Fruit fly (Drosophila melanogaster) whole organism, embryonic: ENCODE data around the gene Alg12.
A peak's percentile ranks its signal among the peaks of the same experiment; 100 is the strongest.

Experiments
- Abd-B ChIP-seq: fragments of 200-800 bp; sonication (Bioruptor generic); optimal IDR thresholded peaks from 2 replicates; lab custom pipeline; 2018; ENCODE audit warnings: missing biosample characterization, mild to moderate bottlenecking, missing genetic modification characterization, moderate library complexity
- Antp ChIP-seq: fragments of 200-800 bp; sonication (Bioruptor generic); optimal IDR thresholded peaks from 3 replicates; lab custom pipeline; 2016; ENCODE audit warnings: missing biosample characterization, missing genetic modification characterization
- Awh ChIP-seq: fragments of 200-800 bp; sonication (Bioruptor generic); IDR thresholded peaks from 2 replicates; pipeline ENCODE4, ENCODE4 v1.3.6; 2022; ENCODE audit warnings: missing biosample characterization, missing genetic modification characterization
- B-H2 ChIP-seq: fragments of 200-800 bp; sonication (Bioruptor generic); optimal IDR thresholded peaks from 2 replicates; lab custom pipeline; 2018; ENCODE audit warnings: missing biosample characterization, mild to moderate bottlenecking, missing genetic modification characterization
- BEAF-32 ChIP-seq: fragments of 200-800 bp; sonication (Bioruptor generic); optimal IDR thresholded peaks from 3 replicates; lab custom pipeline; 2017; ENCODE audit warnings: missing biosample characterization, missing genetic modification characterization, mild to moderate bottlenecking, moderate library complexity, missing genetic modification reagents
- CG10147 ChIP-seq: fragments of 200-800 bp; sonication (Bioruptor generic); optimal IDR thresholded peaks from 2 replicates; lab custom pipeline; 2019; ENCODE audit warnings: missing biosample characterization, mild to moderate bottlenecking, missing genetic modification characterization, moderate library complexity
- CG11560 ChIP-seq: fragments of 200-800 bp; sonication (Bioruptor generic); IDR thresholded peaks from 3 replicates; pipeline ENCODE4 v1.3.6; 2022; ENCODE audit warnings: missing biosample characterization, missing genetic modification characterization
- CG12391 ChIP-seq: fragments of 200-800 bp; sonication (Bioruptor generic); optimal IDR thresholded peaks from 3 replicates; lab custom pipeline; 2018; ENCODE audit warnings: missing biosample characterization, mild to moderate bottlenecking, missing genetic modification characterization, moderate library complexity
- CG15269 ChIP-seq: fragments of 200-800 bp; sonication (Bioruptor generic); optimal IDR thresholded peaks from 2 replicates; lab custom pipeline; 2018; ENCODE audit warnings: missing biosample characterization, mild to moderate bottlenecking, missing genetic modification characterization, moderate library complexity
- CG16813 ChIP-seq: fragments of 200-800 bp; sonication (Bioruptor generic); IDR thresholded peaks from 3 replicates; pipeline ENCODE4 v1.3.6; 2022; ENCODE audit warnings: missing biosample characterization, missing genetic modification characterization; ENCODE audit not compliant: partially characterized antibody
- CG1792 ChIP-seq: fragments of 200-800 bp; sonication (Bioruptor generic); optimal IDR thresholded peaks from 2 replicates; lab custom pipeline; 2016; ENCODE audit warnings: missing biosample characterization, missing genetic modification characterization
- CG18011 ChIP-seq: fragments of 200-800 bp; sonication (Bioruptor generic); optimal IDR thresholded peaks from 2 replicates; lab custom pipeline; 2017; ENCODE audit warnings: missing biosample characterization, missing genetic modification characterization, mild to moderate bottlenecking, moderate library complexity, missing genotype
- CG18599 ChIP-seq: fragments of 200-800 bp; sonication (Bioruptor generic); optimal IDR thresholded peaks from 3 replicates; lab custom pipeline; 2017; ENCODE audit warnings: missing biosample characterization, missing genetic modification characterization, mild to moderate bottlenecking, moderate library complexity, missing genetic modification reagents
- CG2889 ChIP-seq: fragments of 200-800 bp; sonication (Bioruptor generic); IDR thresholded peaks from 3 replicates; pipeline ENCODE4 v1.3.6; 2022; ENCODE audit warnings: missing biosample characterization, missing genetic modification characterization
- CG30403 ChIP-seq: fragments of 200-800 bp; sonication (Bioruptor generic); optimal IDR thresholded peaks from 3 replicates; lab custom pipeline; 2016; ENCODE audit warnings: missing biosample characterization, missing genetic modification characterization
- CG4820 ChIP-seq: fragments of 200-800 bp; sonication (Bioruptor generic); optimal IDR thresholded peaks from 3 replicates; lab custom pipeline; 2016; ENCODE audit warnings: missing biosample characterization, missing genetic modification characterization
- CG6791 ChIP-seq: fragments of 200-800 bp; sonication (Bioruptor generic); IDR thresholded peaks from 3 replicates; pipeline ENCODE4 v1.3.6; 2022; ENCODE audit warnings: missing biosample characterization, missing genetic modification characterization; ENCODE audit not compliant: partially characterized antibody
- CG7963 ChIP-seq: fragments of 200-800 bp; sonication (Bioruptor generic); IDR thresholded peaks from 3 replicates; pipeline ENCODE4 v1.3.6; 2022; ENCODE audit warnings: missing biosample characterization, missing genetic modification characterization; ENCODE audit not compliant: partially characterized antibody
- CG9215 ChIP-seq: fragments of 200-800 bp; sonication (Bioruptor generic); IDR thresholded peaks from 2 replicates; pipeline ENCODE4 v1.3.6; 2022; ENCODE audit warnings: missing biosample characterization, missing genetic modification characterization
- CTCF ChIP-seq: fragments of 200-800 bp; sonication (Bioruptor generic); optimal IDR thresholded peaks from 2 replicates; lab custom pipeline; 2017; ENCODE audit warnings: missing biosample characterization, mild to moderate bottlenecking, missing genetic modification characterization, moderate library complexity
- Eip74EF ChIP-seq, 2 experiments: fragments of 200-800 bp in 1 of 2; fragments of >200 bp in 1 of 2; sonication (Bioruptor generic) in 1 of 2; optimal IDR thresholded peaks; 2 replicates each; lab custom pipeline; 2017 to 2019; ENCODE audit warnings: missing biosample characterization in 2 of 2, missing genetic modification characterization in 2 of 2, mild to moderate bottlenecking in 1 of 2, moderate library complexity in 1 of 2
- Elba2 ChIP-seq: fragments of 200-800 bp; sonication (Bioruptor generic); optimal IDR thresholded peaks from 3 replicates; lab custom pipeline; 2016; ENCODE audit warnings: missing biosample characterization, missing genetic modification characterization
- Fer1 ChIP-seq: fragments of 200-800 bp; sonication (Bioruptor generic); optimal IDR thresholded peaks from 2 replicates; lab custom pipeline; 2017; ENCODE audit warnings: missing biosample characterization, mild to moderate bottlenecking, missing genetic modification characterization
- Fer2 ChIP-seq: fragments of 200-800 bp; sonication (Bioruptor generic); optimal IDR thresholded peaks from 2 replicates; lab custom pipeline; 2018; ENCODE audit warnings: missing biosample characterization, mild to moderate bottlenecking, missing genetic modification characterization, moderate library complexity
- HmgD ChIP-seq: fragments of 200-800 bp; sonication (Bioruptor generic); optimal IDR thresholded peaks from 3 replicates; lab custom pipeline; 2016; ENCODE audit warnings: missing biosample characterization, missing genetic modification characterization
- NC2β ChIP-seq: fragments of 200-800 bp; sonication (Bioruptor generic); optimal IDR thresholded peaks from 2 replicates; lab custom pipeline; 2016; ENCODE audit warnings: missing biosample characterization, missing genetic modification characterization
- NFAT ChIP-seq: fragments of 200-800 bp; sonication (Bioruptor generic); IDR thresholded peaks from 2 replicates; pipeline ENCODE4 v1.3.6; 2022; ENCODE audit warnings: missing biosample characterization, missing genetic modification characterization
- NK7.1 ChIP-seq: fragments of 200-800 bp; sonication (Bioruptor generic); optimal IDR thresholded peaks from 3 replicates; lab custom pipeline; 2016; ENCODE audit warnings: missing biosample characterization, missing genetic modification characterization
- Pdp1 ChIP-seq, 2 experiments: fragments of 200-800 bp; sonication (Bioruptor generic); optimal IDR thresholded peaks; 3 replicates each; lab custom pipeline; 2016; ENCODE audit warnings: missing biosample characterization in 2 of 2, missing genetic modification characterization in 2 of 2, mild to moderate bottlenecking in 1 of 2, moderate library complexity in 1 of 2
- bab2 ChIP-seq: fragments of 200-800 bp; sonication (Bioruptor generic); optimal IDR thresholded peaks from 2 replicates; lab custom pipeline; 2016; ENCODE audit warnings: missing biosample characterization, missing genetic modification characterization
- cas ChIP-seq: fragments of 200-800 bp; sonication (Bioruptor generic); IDR thresholded peaks from 2 replicates; pipeline ENCODE4 v1.3.6; 2022; ENCODE audit warnings: missing biosample characterization, missing genetic modification characterization
- cato ChIP-seq: fragments of 200-800 bp; sonication (Bioruptor generic); optimal IDR thresholded peaks from 2 replicates; lab custom pipeline; 2016; ENCODE audit warnings: missing biosample characterization, missing genetic modification characterization, borderline replicate concordance
- crc ChIP-seq: fragments of 200-800 bp; sonication (Bioruptor generic); optimal IDR thresholded peaks from 2 replicates; lab custom pipeline; 2016; ENCODE audit warnings: missing biosample characterization, missing genetic modification characterization
- dpn ChIP-seq, 2 experiments: fragments of 200-800 bp; sonication (Bioruptor generic); optimal IDR thresholded peaks; 3 replicates each; lab custom pipeline; 2016; ENCODE audit warnings: missing biosample characterization in 2 of 2, missing genetic modification characterization in 2 of 2
- knrl ChIP-seq: fragments of 200-800 bp; sonication (Bioruptor generic); IDR thresholded peaks from 3 replicates; pipeline ENCODE4 v1.3.6; 2022; ENCODE audit warnings: missing biosample characterization, missing genetic modification characterization; ENCODE audit not compliant: partially characterized antibody
- onecut ChIP-seq: fragments of 200-800 bp; sonication (Bioruptor generic); IDR thresholded peaks from 2 replicates; pipeline ENCODE4 v1.3.6; 2022; ENCODE audit warnings: missing biosample characterization, missing genetic modification characterization
- pita ChIP-seq: fragments of 200-800 bp; sonication (Bioruptor generic); optimal IDR thresholded peaks from 2 replicates; lab custom pipeline; 2017; ENCODE audit warnings: missing biosample characterization, mild to moderate bottlenecking, missing genetic modification characterization
- row ChIP-seq: fragments of 200-800 bp; sonication (Bioruptor generic); IDR thresholded peaks from 3 replicates; pipeline ENCODE4 v1.3.6; 2022; ENCODE audit warnings: missing biosample characterization, missing genetic modification characterization
- run ChIP-seq: fragments of 200-800 bp; sonication (Bioruptor generic); optimal IDR thresholded peaks from 3 replicates; lab custom pipeline; 2018; ENCODE audit warnings: missing biosample characterization, mild to moderate bottlenecking, missing genetic modification characterization
- sens-2 ChIP-seq: fragments of 200-800 bp; sonication (Bioruptor generic); IDR thresholded peaks from 2 replicates; pipeline ENCODE4 v1.3.6; 2022; ENCODE audit warnings: missing biosample characterization, missing genetic modification characterization
- seq ChIP-seq: fragments of 200-800 bp; sonication (Bioruptor generic); IDR thresholded peaks from 2 replicates; pipeline ENCODE4 v1.3.6; 2022; ENCODE audit warnings: missing biosample characterization, missing genetic modification characterization
- shn ChIP-seq: fragments of 200-800 bp; sonication (Bioruptor generic); optimal IDR thresholded peaks from 3 replicates; lab custom pipeline; 2016; ENCODE audit warnings: missing biosample characterization, missing genetic modification characterization
- sima ChIP-seq: fragments of 200-800 bp; sonication (Bioruptor generic); optimal IDR thresholded peaks from 2 replicates; lab custom pipeline; 2016; ENCODE audit warnings: missing biosample characterization, missing genetic modification characterization
- sug ChIP-seq: fragments of 200-800 bp; optimal IDR thresholded peaks from 2 replicates; lab custom pipeline; 2019; ENCODE audit warnings: missing biosample characterization, mild to moderate bottlenecking, missing genetic modification characterization, moderate library complexity
- tio ChIP-seq: fragments of 200-800 bp; sonication (Bioruptor generic); optimal IDR thresholded peaks from 2 replicates; lab custom pipeline; 2017; ENCODE audit warnings: missing biosample characterization, missing genetic modification characterization, inconsistent platforms
- tup ChIP-seq: fragments of 200-800 bp; sonication (Bioruptor generic); optimal IDR thresholded peaks from 2 replicates; lab custom pipeline; 2016; ENCODE audit warnings: missing biosample characterization, mild to moderate bottlenecking, missing genetic modification characterization, moderate library complexity
- vnd ChIP-seq: fragments of 200-800 bp; sonication (Bioruptor generic); IDR thresholded peaks from 3 replicates; pipeline ENCODE4 v1.3.6; 2022; ENCODE audit warnings: missing biosample characterization, missing genetic modification characterization; ENCODE audit not compliant: partially characterized antibody
- yki ChIP-seq: fragments of >200 bp; optimal IDR thresholded peaks from 3 replicates; lab custom pipeline; 2018

Gene Alg12

dm6 chr3R:9746267-9746666 is 10.0 kb upstream of the Alg12 start, which contains the start of gene CG34409:
Gene CG34409, minus strand, starts transcription at chr3R:9746367.
- no peak for TF ChIP-seq HmgD
- TF ChIP-seq Pdp1 (GFP tag; optimal IDR thresholded peaks at IDR 0.05; lab: Kevin White, UChicago), result peak in 1 of 2 experiments; percentile 40

DNA sequence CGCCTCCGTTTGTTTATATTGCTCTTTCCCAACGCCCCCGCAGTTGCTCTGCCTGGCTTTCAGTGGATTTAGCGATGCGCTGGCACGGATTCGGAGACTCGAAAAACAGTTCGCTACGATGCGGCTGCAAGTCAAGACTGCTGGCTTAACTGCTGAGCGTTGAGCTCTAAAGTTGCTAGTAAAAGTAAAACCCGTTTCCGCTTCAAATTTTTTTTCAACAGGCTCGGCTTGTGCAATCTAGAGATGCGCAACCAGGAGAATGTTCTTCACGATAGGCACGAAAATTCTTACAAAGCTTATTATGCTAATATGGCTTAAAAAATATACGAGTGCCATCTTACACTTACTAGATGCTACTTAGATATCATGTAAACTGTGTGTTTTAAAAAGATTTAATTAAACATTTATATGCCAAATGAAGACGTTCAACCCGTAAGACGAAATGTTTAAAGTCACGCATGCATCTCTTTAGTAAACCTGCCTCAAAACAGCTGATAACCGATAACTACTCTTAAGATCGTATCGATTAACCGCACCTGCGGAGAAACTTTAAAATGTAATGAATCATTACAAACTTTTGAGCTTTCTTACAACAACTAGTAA is 8.9 kb upstream of the Alg12 start, which contains the start of gene CG12948:
Gene CG12948 (minus strand): TSS at position 473 of the 603 bp plus-strand sequence.
- TF ChIP-seq NFAT (peak; percentile 64), row (GFP tag; lab: Robert Waterston, UW) (peak; percentile 95), yki (no peak), Elba2 (GFP tag; lab: Kevin White, UChicago) (no peak), CG15269 (tag; lab: Kevin White, UChicago) (no peak), CG18011 (peak; percentile 23), sug (tag; lab: Kevin White, UChicago) (peak; percentile 68), Abd-B (GFP tag; lab: Kevin White, UChicago) (peak; percentile 61), CG30403 (GFP tag; lab: Kevin White, UChicago) (peak; percentile 72), BEAF-32 (GFP tag; lab: Kevin White, UChicago) (peak; percentile 89), CG11560 (tag; lab: Robert Waterston, UW) (peak; percentile 44; the same call in 1 of the 3 replicates), CG7963 (GFP tag; lab: Robert Waterston, UW) (peak; percentile 66; the same call in 2 of the 3 replicates), cato (GFP tag; lab: Kevin White, UChicago) (no peak), sens-2 (no peak), CG18599 (GFP tag; lab: Kevin White, UChicago) (no peak), NC2β (GFP tag; lab: Kevin White, UChicago) (no peak), CG9215 (GFP tag; lab: Robert Waterston, UW) (0 out of 2 replicates have a peak, but pooled peaks have one; percentile 44), sima (no peak), Fer2 (peak; percentile 55), CG1792 (GFP tag; lab: Kevin White, UChicago) (peak; percentile 16), seq (no peak), vnd (GFP tag; lab: Robert Waterston, UW) (peak; percentile 86), Antp (GFP tag; lab: Kevin White, UChicago) (peak; percentile 41), pita (GFP tag; lab: Kevin White, UChicago) (no peak), CTCF (GFP tag; lab: Kevin White, UChicago) (no peak), Awh (GFP tag; lab: Robert Waterston, UW) (no peak), tup (GFP tag; lab: Kevin White, UChicago) (no peak), Fer1 (GFP tag; lab: Kevin White, UChicago) (peak; percentile 57), cas (no peak), dpn (GFP tag; optimal IDR thresholded peaks at IDR 0.05; lab: Kevin White, UChicago) (peak; percentile 46 to 52), onecut (GFP tag; lab: Robert Waterston, UW) (0 out of 2 replicates have a peak, but pooled peaks have one; percentile 19), B-H2 (GFP tag; lab: Kevin White, UChicago) (peak; percentile 66), CG4820 (GFP tag; lab: Kevin White, UChicago) (peak; percentile 46), tio (GFP tag; lab: Kevin White, UChicago) (no peak), bab2 (no peak), crc (GFP tag; lab: Kevin White, UChicago) (peak; percentile 29), Eip74EF (GFP tag; optimal IDR thresholded peaks at IDR 0.05; lab: Kevin White, UChicago) (no peak), CG10147 (GFP tag; lab: Kevin White, UChicago) (no peak), CG16813 (GFP tag; lab: Robert Waterston, UW) (peak; percentile 89), run (tag; lab: Kevin White, UChicago) (no peak), CG6791 (GFP tag; lab: Robert Waterston, UW) (peak; percentile 72), CG2889 (GFP tag; lab: Robert Waterston, UW) (no peak), knrl (GFP tag; lab: Robert Waterston, UW) (peak; percentile 87; the same call in 2 of the 3 replicates), CG12391 (tag; lab: Kevin White, UChicago) (peak; percentile 70), shn (GFP tag; lab: Kevin White, UChicago) (no peak), NK7.1 (no peak)
